Fruit fly (Drosophila melanogaster): ENCODE data around the gene CG6310.

DNA sequence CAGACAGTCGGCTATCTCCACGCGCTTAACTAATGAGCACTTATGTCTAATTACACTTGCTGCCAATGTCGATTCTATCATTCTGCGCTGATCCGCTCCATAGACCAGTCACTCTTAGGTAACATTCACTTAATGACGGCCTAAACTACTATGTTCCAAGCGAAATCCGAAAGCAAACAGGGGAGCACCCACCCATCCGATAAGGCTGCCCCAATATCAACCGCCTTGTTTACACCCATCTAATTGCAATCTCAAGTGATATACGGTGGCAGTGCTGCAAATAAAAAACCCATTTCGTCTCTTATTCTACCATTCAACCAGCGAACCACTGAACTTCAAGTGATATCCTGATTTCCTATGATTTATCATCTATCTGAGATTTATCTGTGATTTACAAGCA is 20.2 kb downstream of the CG6310 start:
- peak; percentile 62 for TF ChIP-seq CG12768 (GFP tag; optimal IDR thresholded peaks at IDR 0.05)
- TF ChIP-seq toe (GFP tag; optimal IDR thresholded peaks at IDR 0.05) = no peak
- TF ChIP-seq pad (GFP tag; optimal IDR thresholded peaks at IDR 0.05) = peak; percentile 43
- no peak for TF ChIP-seq kay (GFP tag; ENCODE audit: borderline replicate concordance)
